Fruit fly (Drosophila melanogaster) ovary, adult (tissue): ENCODE measurements around the gene CG17991.

Experiments used
- CG17801 ChIP-seq: fragments of 200-800 bp; optimal IDR thresholded peaks from 2 replicates; lab custom pipeline; 2019; ENCODE audit warnings: missing biosample characterization, mild to moderate bottlenecking, missing genetic modification characterization, moderate library complexity; ENCODE audit not compliant: partially characterized antibody

The CG17991 gene

dm6 chr3R:27274533-27275447 lies 33.7 kb downstream of the CG17991 start, which contains the start of gene CG5938:
Gene CG5938, plus strand, starts transcription at chr3R:27274794.
- peak; percentile 1 for TF ChIP-seq CG17801 (GFP tag; lab: Kevin White, UChicago)

- no peak for TF ChIP-seq CG17801 (GFP tag; lab: Kevin White, UChicago)
Measured at dm6 chr3R:27279478-27279877, 38.4 kb downstream of the CG17991 start.

DNA sequence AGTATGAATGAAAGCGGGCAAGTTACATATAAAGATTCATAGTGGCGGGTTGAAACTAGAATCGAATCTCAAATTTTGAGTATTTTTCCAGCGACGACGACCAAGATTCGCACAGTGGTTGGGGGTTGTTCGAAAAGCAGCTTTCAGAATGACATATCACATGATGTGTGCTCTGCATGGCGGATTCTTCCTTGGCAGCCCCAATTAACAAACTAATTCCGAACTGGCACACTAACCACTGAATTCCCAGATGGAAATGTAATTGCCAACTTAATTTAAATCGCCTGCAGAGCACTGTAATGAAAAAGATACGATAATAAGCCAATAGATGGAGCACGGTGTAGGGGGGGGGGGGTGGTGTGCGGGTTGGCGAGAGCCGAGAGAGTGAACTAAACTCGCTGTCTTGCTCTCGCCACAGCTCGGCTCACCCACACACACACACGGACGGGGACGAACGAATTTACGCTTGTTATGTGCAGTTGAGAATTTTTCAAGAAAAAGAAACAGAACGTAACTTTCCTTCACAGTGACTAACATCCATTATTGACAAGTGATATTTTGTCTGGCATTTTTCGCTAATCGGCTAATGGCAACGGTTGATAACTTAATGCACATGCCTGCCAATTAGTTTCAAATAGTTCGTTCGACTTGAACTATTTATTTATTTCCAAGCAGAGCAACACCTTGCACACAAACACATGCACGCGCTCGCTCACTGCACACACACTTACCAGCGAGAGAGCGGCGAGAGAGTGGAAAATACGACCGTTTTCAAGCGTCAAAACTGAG lies 40.1 kb downstream of the CG17991 start:
- peak; percentile 76 for TF ChIP-seq CG17801 (GFP tag; lab: Kevin White, UChicago)

DNA sequence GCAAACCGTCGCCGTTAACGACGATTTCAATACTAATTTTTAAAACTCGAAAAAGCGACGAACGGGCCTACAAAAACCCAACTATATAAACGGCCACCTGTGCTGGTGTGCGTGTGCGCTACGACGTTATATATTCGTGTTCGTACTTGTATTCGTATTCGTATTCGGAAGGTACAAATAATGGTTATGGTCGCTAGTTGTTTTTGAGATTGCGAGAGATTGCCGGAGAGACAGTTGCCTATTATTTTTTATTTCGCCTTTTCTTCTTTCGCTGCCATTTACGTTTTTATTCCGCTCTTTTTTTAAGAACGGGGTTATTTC lies 40.7 kb downstream of the CG17991 start:
- TF ChIP-seq CG17801 (GFP tag; lab: Kevin White, UChicago) = no peak

DNA sequence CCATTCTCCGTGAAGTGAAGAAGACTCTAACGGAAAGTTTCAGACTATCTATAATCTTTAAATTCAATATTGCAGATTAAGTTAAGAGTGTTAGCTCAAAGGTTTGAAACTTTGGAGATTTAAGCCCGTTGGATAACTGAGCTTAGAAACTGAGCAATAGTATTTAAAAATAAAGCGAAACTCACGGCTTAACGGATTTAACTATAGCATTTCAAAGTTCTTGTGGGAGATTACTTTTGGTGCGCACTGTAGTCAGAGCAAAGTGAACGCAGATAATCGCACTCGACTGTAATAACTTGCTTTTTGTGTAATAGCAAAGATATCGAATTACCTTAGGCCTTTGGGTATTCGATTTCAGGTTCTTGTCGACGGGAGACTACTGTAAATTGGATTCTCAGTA lies 41.2 kb downstream of the CG17991 start, which contains the start of gene mrt:
TSS of gene mrt (minus strand) at position 376 of the 400 bp plus-strand sequence.
- TF ChIP-seq CG17801 (GFP tag; lab: Kevin White, UChicago) = peak; percentile 61

- TF ChIP-seq CG17801 (GFP tag; lab: Kevin White, UChicago) = no peak
Measured at dm6 chr3R:27283645-27284044, 42.6 kb downstream of the CG17991 start, which contains the start of gene CG3368. Gene CG3368, plus strand, starts transcription at chr3R:27283780.

DNA sequence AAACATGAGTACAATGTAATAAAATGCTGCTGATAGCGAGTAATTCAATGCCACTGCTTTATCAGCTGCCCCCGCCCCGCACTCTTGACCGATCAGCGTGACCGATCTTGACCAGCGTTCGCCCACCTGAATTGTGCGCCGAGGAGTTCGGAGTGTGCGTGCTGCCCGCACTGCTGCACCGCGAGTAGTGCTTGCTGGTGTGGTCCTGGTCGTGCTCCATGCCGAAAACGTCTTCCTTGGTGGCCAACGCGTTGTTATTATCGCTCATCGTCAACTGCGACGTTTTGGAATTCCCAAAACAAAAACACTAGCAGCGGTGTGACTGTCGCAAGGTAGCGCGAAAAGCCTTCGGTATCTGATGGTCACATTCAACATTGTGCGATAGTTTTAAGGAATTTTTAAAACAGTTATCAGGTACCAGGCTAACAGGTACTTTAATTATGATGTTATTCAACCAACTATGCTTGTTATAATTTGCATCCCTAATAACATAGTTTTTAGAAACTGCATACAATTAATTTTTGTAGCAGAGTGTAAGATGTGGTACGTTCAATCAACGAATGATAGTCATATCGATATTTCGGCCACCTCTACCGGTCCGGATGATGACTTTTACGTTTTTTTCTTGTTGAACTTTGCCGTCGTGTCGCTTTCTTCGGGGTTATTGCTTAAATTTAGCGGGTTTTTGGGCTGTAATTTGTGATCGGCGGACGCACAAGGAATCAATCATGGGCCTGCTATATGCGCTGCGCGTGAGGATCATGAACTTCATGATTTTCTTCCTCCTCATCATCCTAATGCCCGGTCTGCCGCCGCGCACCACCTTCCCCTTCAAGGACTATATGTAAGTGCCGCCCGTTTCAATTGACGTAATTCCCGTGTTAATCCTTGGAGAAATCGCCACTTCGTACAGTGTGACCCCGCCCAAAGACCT lies 47.4 kb downstream of the CG17991 start, which contains the start of the genes bigmax and Hmu:
TSS of gene bigmax (minus strand) at position 325 of the 934 bp plus-strand sequence.
TSS of gene Hmu (plus strand) at position 568 of the 934 bp plus-strand sequence.
- TF ChIP-seq CG17801 (GFP tag; lab: Kevin White, UChicago) = peak; percentile 78

dm6 chr3R:27289638-27290037 lies 48.6 kb downstream of the CG17991 start:
- no peak for TF ChIP-seq CG17801 (GFP tag; lab: Kevin White, UChicago)
